Worm (Caenorhabditis elegans) whole organism, L4 larva: ENCODE measurements around the gene C24F3.2.

Experiments
- F26F4.8 ChIP-seq: fragments of 200-800 bp; sonication (Bioruptor generic); conservative IDR thresholded peaks from 2 replicates; pipeline ENCODE4 v1.3.6; 2022; ENCODE audit warnings: missing genetic modification characterization, missing compliant biosample characterization
- F37D6.2 ChIP-seq: sonication (generic microtip); optimal IDR thresholded peaks from 2 replicates; lab custom pipeline; 2016; ENCODE audit warnings: mild to moderate bottlenecking, missing genetic modification characterization, missing compliant biosample characterization
- F44E2.7 ChIP-seq: fragments of 200-800 bp; sonication (Bioruptor generic); IDR thresholded peaks from 2 replicates; pipeline ENCODE4 v2.1.2; 2022; ENCODE audit warnings: missing genetic modification characterization, missing compliant biosample characterization
- R02D3.7 ChIP-seq: fragments of 150-350 bp; sonication (generic microtip); optimal IDR thresholded peaks from 3 replicates; lab custom pipeline; 2014; ENCODE audit warnings: missing biosample characterization, missing genetic modification characterization
- T20F7.1 ChIP-seq: fragments of 200-800 bp; sonication (Bioruptor generic); optimal IDR thresholded peaks from 2 replicates; lab custom pipeline; 2018; ENCODE audit warnings: mild to moderate bottlenecking, missing genetic modification characterization, missing compliant biosample characterization
- Y105C5A.15 ChIP-seq: fragments of 200-800 bp; sonication (Bioruptor generic); IDR thresholded peaks from 2 replicates; pipeline ENCODE4 v1.3.6; 2022; ENCODE audit warnings: missing genetic modification characterization, missing compliant biosample characterization
- Y75B8A.6 ChIP-seq: fragments of 200-800 bp; sonication (Bioruptor generic); IDR thresholded peaks from 2 replicates; pipeline ENCODE4 v1.3.6; 2022; ENCODE audit warnings: missing genetic modification reagents, missing genetic modification characterization, missing compliant biosample characterization
- arid-1 ChIP-seq: fragments of 200-800 bp; sonication (Bioruptor generic); conservative IDR thresholded peaks from 2 replicates; pipeline ENCODE4 v1.3.6; 2022; ENCODE audit warnings: missing genetic modification reagents, missing genetic modification characterization, missing compliant biosample characterization
- ces-1 ChIP-seq: fragments of 150-350 bp; sonication (generic microtip); optimal IDR thresholded peaks from 4 replicates; lab custom pipeline; 2014; ENCODE audit warnings: missing biosample characterization, missing genetic modification reagents, missing genetic modification characterization
- cey-2 ChIP-seq: sonication (generic microtip); optimal IDR thresholded peaks from 3 replicates; lab custom pipeline; 2017; ENCODE audit warnings: missing genetic modification characterization, mild to moderate bottlenecking, missing compliant biosample characterization, antibody characterized with exemption, borderline replicate concordance; ENCODE audit not compliant: insufficient read depth
- daf-16 ChIP-seq, 3 experiments: sonication (generic microtip); optimal IDR thresholded peaks; 2 replicates each; lab custom pipeline; 2016 to 2017; ENCODE audit warnings: missing genetic modification characterization in 3 of 3, missing genetic modification reagents in 3 of 3, mild to moderate bottlenecking in 2 of 3, missing compliant biosample characterization in 2 of 3, missing biosample characterization in 1 of 3, moderate library complexity in 1 of 3
- daf-8 ChIP-seq: fragments of 200-800 bp; sonication (Bioruptor generic); IDR thresholded peaks from 2 replicates; pipeline ENCODE4 v1.3.6; 2022; ENCODE audit warnings: missing genetic modification characterization, missing compliant biosample characterization
- dmd-8 ChIP-seq: fragments of 200-800 bp; sonication (Bioruptor generic); IDR thresholded peaks from 2 replicates; pipeline ENCODE4 v1.3.6; 2022; ENCODE audit warnings: missing genetic modification characterization, missing compliant biosample characterization
- dmd-9 ChIP-seq: fragments of 200-800 bp; sonication (Bioruptor generic); IDR thresholded peaks from 2 replicates; pipeline ENCODE4 v1.3.6; 2022; ENCODE audit warnings: missing genetic modification reagents, missing genetic modification characterization, missing compliant biosample characterization
- dpl-1 ChIP-seq: fragments of 150-350 bp; optimal IDR thresholded peaks from 2 replicates; lab custom pipeline; 2014; ENCODE audit warnings: missing biosample characterization, missing genetic modification reagents, missing genetic modification characterization
- egl-27 ChIP-seq: sonication (generic microtip); optimal IDR thresholded peaks from 3 replicates; lab custom pipeline; 2017; ENCODE audit warnings: missing biosample characterization, missing genetic modification reagents, missing genetic modification characterization
- fos-1 ChIP-seq: fragments of 150-350 bp; optimal IDR thresholded peaks from 2 replicates; lab custom pipeline; 2014; ENCODE audit warnings: missing biosample characterization, missing genetic modification characterization
- gei-8 ChIP-seq: fragments of 200-800 bp; sonication (Bioruptor generic); optimal IDR thresholded peaks from 2 replicates; lab custom pipeline; 2018; ENCODE audit warnings: mild to moderate bottlenecking, missing genetic modification characterization, missing compliant biosample characterization
- hif-1 ChIP-seq, 2 experiments: sonication (generic microtip); optimal IDR thresholded peaks; 2 replicates each; lab custom pipeline; 2016 to 2017; ENCODE audit warnings: missing compliant biosample characterization in 2 of 2, missing genetic modification characterization in 2 of 2, missing genetic modification reagents in 2 of 2, missing genotype in 2 of 2, mild to moderate bottlenecking in 1 of 2
- hlh-30 ChIP-seq: sonication (generic microtip); optimal IDR thresholded peaks from 2 replicates; lab custom pipeline; 2017; ENCODE audit warnings: antibody characterized with exemption, mild to moderate bottlenecking, missing genetic modification characterization, missing compliant biosample characterization; ENCODE audit not compliant: insufficient read depth
- hmg-1.1 ChIP-seq: fragments of 200-800 bp; sonication (Bioruptor generic); IDR thresholded peaks from 2 replicates; pipeline ENCODE4 v1.3.6; 2022; ENCODE audit warnings: missing genetic modification reagents, missing genetic modification characterization, missing compliant biosample characterization
- lim-7 ChIP-seq: fragments of 200-800 bp; sonication (Bioruptor generic); IDR thresholded peaks from 2 replicates; pipeline ENCODE4 v1.3.6; 2022; ENCODE audit warnings: missing genetic modification characterization, missing compliant biosample characterization
- lin-29 ChIP-seq: fragments of 200-800 bp; sonication (Bioruptor generic); IDR thresholded peaks from 2 replicates; pipeline ENCODE4 v1.3.6; 2022; ENCODE audit warnings: missing genetic modification reagents, missing genetic modification characterization, missing compliant biosample characterization
- lin-38 ChIP-seq: fragments of 200-800 bp; sonication (Bioruptor generic); IDR thresholded peaks from 2 replicates; pipeline ENCODE4 v1.3.6; 2022; ENCODE audit warnings: missing genetic modification reagents, missing genetic modification characterization, missing compliant biosample characterization
- lsy-2 ChIP-seq, 2 experiments: fragments of 150-350 bp in 1 of 2; sonication (generic microtip) in 1 of 2; optimal IDR thresholded peaks; 2 replicates each; lab custom pipeline; 2014 to 2017; ENCODE audit warnings: missing biosample characterization in 2 of 2, missing genetic modification characterization in 2 of 2
- madf-5 ChIP-seq, 2 experiments: fragments of 200-800 bp; sonication (Bioruptor generic); IDR thresholded peaks; 2 replicates each; pipeline ENCODE4 v1.3.6; 2022; ENCODE audit warnings: missing compliant biosample characterization in 2 of 2, missing genetic modification characterization in 2 of 2
- madf-9 ChIP-seq: fragments of 200-800 bp; sonication (Bioruptor generic); conservative IDR thresholded peaks from 2 replicates; pipeline ENCODE4 v1.3.6; 2022; ENCODE audit warnings: missing genetic modification reagents, missing genetic modification characterization, missing compliant biosample characterization
- mdt-29 ChIP-seq: fragments of 200-800 bp; sonication (Bioruptor generic); IDR thresholded peaks from 2 replicates; pipeline ENCODE4 v1.3.6; 2022; ENCODE audit warnings: missing genetic modification reagents, missing genetic modification characterization, missing compliant biosample characterization
- mes-2 ChIP-seq: sonication (generic microtip); optimal IDR thresholded peaks from 2 replicates; lab custom pipeline; 2016; ENCODE audit warnings: missing genotype, mild to moderate bottlenecking, missing genetic modification characterization, missing compliant biosample characterization; ENCODE audit not compliant: poor library complexity, severe bottlenecking
- mxl-3 ChIP-seq: fragments of 200-800 bp; sonication (Bioruptor generic); optimal IDR thresholded peaks from 2 replicates; lab custom pipeline; 2018; ENCODE audit warnings: mild to moderate bottlenecking, missing genetic modification characterization, missing compliant biosample characterization
- nhr-10 ChIP-seq: fragments of 150-350 bp; optimal IDR thresholded peaks from 2 replicates; lab custom pipeline; 2014; ENCODE audit warnings: missing biosample characterization, missing genetic modification characterization
- nhr-102 ChIP-seq: sonication (generic microtip); optimal IDR thresholded peaks from 2 replicates; lab custom pipeline; 2016; ENCODE audit warnings: mild to moderate bottlenecking, missing genetic modification characterization, moderate library complexity, missing compliant biosample characterization
- nhr-11 ChIP-seq: fragments of 150-350 bp; optimal IDR thresholded peaks from 2 replicates; lab custom pipeline; 2014; ENCODE audit warnings: missing biosample characterization, missing genetic modification characterization
- nhr-237 ChIP-seq: sonication (generic microtip); optimal IDR thresholded peaks from 2 replicates; lab custom pipeline; 2017; ENCODE audit warnings: missing biosample characterization, missing genetic modification characterization
- nhr-28 ChIP-seq: fragments of 150-350 bp; optimal IDR thresholded peaks from 2 replicates; lab custom pipeline; 2014; ENCODE audit warnings: missing biosample characterization, missing genetic modification characterization
- nhr-6 ChIP-seq: fragments of 150-350 bp; optimal IDR thresholded peaks from 2 replicates; lab custom pipeline; 2014; ENCODE audit warnings: missing biosample characterization, missing genetic modification characterization
- pqm-1 ChIP-seq: sonication (generic microtip); optimal IDR thresholded peaks from 2 replicates; lab custom pipeline; 2017; ENCODE audit warnings: missing biosample characterization, missing genetic modification characterization
- rbr-2 ChIP-seq: sonication (generic microtip); optimal IDR thresholded peaks from 2 replicates; lab custom pipeline; 2016; ENCODE audit warnings: missing genotype, missing genetic modification characterization, missing compliant biosample characterization
- sdz-12 ChIP-seq: fragments of 200-800 bp; sonication (Bioruptor generic); optimal IDR thresholded peaks from 2 replicates; lab custom pipeline; 2018; ENCODE audit warnings: mild to moderate bottlenecking, missing genetic modification characterization, missing compliant biosample characterization
- skn-1 ChIP-seq: fragments of 150-350 bp; optimal IDR thresholded peaks from 2 replicates; lab custom pipeline; 2014; ENCODE audit warnings: missing biosample characterization, missing genetic modification characterization
- spr-3 ChIP-seq: fragments of 200-800 bp; sonication (Bioruptor generic); optimal IDR thresholded peaks from 2 replicates; lab custom pipeline; 2018; ENCODE audit warnings: mild to moderate bottlenecking, missing genetic modification characterization, missing compliant biosample characterization
- tra-1 ChIP-seq: fragments of 200-800 bp; sonication (Bioruptor generic); IDR thresholded peaks from 2 replicates; pipeline ENCODE4 v1.3.6; 2022; ENCODE audit warnings: missing genetic modification reagents, missing genetic modification characterization, missing compliant biosample characterization
- unc-130 ChIP-seq: sonication (generic microtip); optimal IDR thresholded peaks from 2 replicates; lab custom pipeline; 2016; ENCODE audit warnings: missing genetic modification reagents, missing genetic modification characterization, missing compliant biosample characterization
- unc-62 ChIP-seq, 3 experiments: fragments of 150-350 bp in 1 of 3; sonication (generic microtip); optimal IDR thresholded peaks in 2 of 3; peaks in 1 of 3; 1 replicate in 1 of 3; 2 replicates in 2 of 3; lab custom pipeline; 2014 to 2017; ENCODE audit warnings: missing biosample characterization in 3 of 3, missing genetic modification characterization in 3 of 3, missing genetic modification reagents in 3 of 3, missing genotype in 1 of 3
- zag-1 ChIP-seq: fragments of 150-350 bp; optimal IDR thresholded peaks from 2 replicates; lab custom pipeline; 2014; ENCODE audit warnings: missing biosample characterization, missing genetic modification characterization
- zfp-2 ChIP-seq: sonication (generic microtip); optimal IDR thresholded peaks from 2 replicates; lab custom pipeline; 2016; ENCODE audit warnings: mild to moderate bottlenecking, missing genetic modification characterization, missing compliant biosample characterization
- zip-11 ChIP-seq: fragments of 200-800 bp; sonication (Bioruptor generic); IDR thresholded peaks from 2 replicates; pipeline ENCODE4 v1.3.6; 2022; ENCODE audit warnings: missing genetic modification characterization, missing compliant biosample characterization
- ztf-11 ChIP-seq: fragments of 150-350 bp; optimal IDR thresholded peaks from 2 replicates; lab custom pipeline; 2014; ENCODE audit warnings: missing biosample characterization, missing genetic modification characterization

C24F3.2 gene

DNA sequence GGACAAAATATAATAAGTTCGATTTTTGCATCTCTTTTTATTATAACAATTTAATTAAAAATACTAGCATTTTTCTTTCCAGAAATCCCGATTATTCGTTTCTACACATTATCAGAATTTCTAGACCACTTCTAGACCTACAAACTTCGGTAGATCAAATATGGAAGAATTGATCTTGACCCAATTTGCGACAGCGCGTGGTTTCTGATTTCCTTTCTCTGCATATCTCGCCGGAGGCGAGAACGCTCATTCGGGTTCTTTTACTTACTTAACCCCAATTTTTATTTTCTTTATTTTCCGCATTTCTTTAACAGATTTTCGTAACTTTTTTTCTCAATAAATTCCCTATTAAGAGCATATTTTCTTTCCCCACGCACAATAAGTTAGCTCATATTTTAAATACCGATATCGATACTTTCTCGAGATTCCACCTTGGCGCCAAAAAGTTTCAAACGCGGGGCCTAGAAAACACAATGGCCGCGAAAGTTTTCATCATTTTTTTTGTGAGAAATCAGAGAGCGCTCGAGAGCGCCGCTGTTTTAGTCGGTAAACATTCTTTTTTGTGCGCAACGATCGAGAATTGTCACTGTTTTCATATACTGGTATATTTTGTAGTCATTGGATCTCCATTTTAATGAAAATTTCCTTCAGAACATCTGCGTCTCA is 20.3 kb downstream of the C24F3.2 start:
- TF ChIP-seq nhr-28 (tag; lab: Kevin White, UChicago), result peak; percentile 53
- TF ChIP-seq fos-1 (tag; lab: Kevin White, UChicago), result no peak
- TF ChIP-seq madf-9 (GFP tag; lab: Robert Waterston, UW), result 0 out of 2 replicates have a peak, but pooled peaks have one; percentile 21
- no peak for TF ChIP-seq cey-2
- TF ChIP-seq unc-130 (GFP tag; lab: Kevin White, UChicago), result peak; percentile 32
- no peak for TF ChIP-seq ces-1 (GFP tag; lab: Kevin White, UChicago)
- TF ChIP-seq gei-8 (GFP tag; lab: Kevin White, UChicago), result no peak
- no peak for TF ChIP-seq daf-8 (GFP tag; lab: Robert Waterston, UW)
- TF ChIP-seq nhr-10 (tag; lab: Kevin White, UChicago), result no peak
- TF ChIP-seq mes-2 (tag; lab: Kevin White, UChicago), result peak; percentile 83
- 0 out of 2 replicates have a peak, but pooled peaks have one; percentile 5 for TF ChIP-seq hmg-1.1 (GFP tag; lab: Robert Waterston, UW)
- TF ChIP-seq dmd-8 (GFP tag; lab: Robert Waterston, UW), result no peak
- peak; percentile 71 for TF ChIP-seq dpl-1 (GFP tag; lab: Kevin White, UChicago)
- peak; percentile 6 for TF ChIP-seq nhr-6 (tag; lab: Kevin White, UChicago)
- TF ChIP-seq spr-3, result no peak
- no peak for TF ChIP-seq F44E2.7 (GFP tag; lab: Robert Waterston, UW)
- TF ChIP-seq pqm-1 (tag; lab: Kevin White, UChicago), result no peak
- no peak for TF ChIP-seq nhr-237 (tag; lab: Kevin White, UChicago)

ce11 chrIV:10243276-10243675 is 20.9 kb downstream of the C24F3.2 start, which contains the start of gene tkt-1:
Gene tkt-1 (plus strand): TSS chrIV:10243612.
- TF ChIP-seq zag-1 (tag; lab: Kevin White, UChicago) (no peak), ztf-11 (tag; lab: Kevin White, UChicago) (no peak), zfp-2 (tag; lab: Kevin White, UChicago) (no peak), unc-130 (GFP tag; lab: Kevin White, UChicago) (no peak), Y105C5A.15 (GFP tag; lab: Robert Waterston, UW) (no peak), lsy-2 (tag; optimal IDR thresholded peaks at IDR 0.05; lab: Kevin White, UChicago) (peak in 1 of 2 experiments; percentile 9), dmd-9 (GFP tag; lab: Robert Waterston, UW) (no peak), hif-1 (tag; optimal IDR thresholded peaks at IDR 0.05; lab: Kevin White, UChicago) (no peak), T20F7.1 (GFP tag; lab: Kevin White, UChicago) (peak; percentile 14), nhr-102 (tag; lab: Kevin White, UChicago) (no peak), hlh-30 (peak; percentile 21), tra-1 (GFP tag; lab: Robert Waterston, UW) (0 out of 2 replicates have a peak, but pooled peaks have one; percentile 18), egl-27 (no peak), lim-7 (GFP tag; lab: Robert Waterston, UW) (no peak), lin-38 (peak; percentile 23), F37D6.2 (tag; lab: Kevin White, UChicago) (no peak), rbr-2 (tag; lab: Kevin White, UChicago) (no peak), sdz-12 (GFP tag; lab: Kevin White, UChicago) (no peak), F26F4.8 (GFP tag; lab: Robert Waterston, UW) (no peak), skn-1 (tag; lab: Kevin White, UChicago) (no peak), daf-16 (GFP tag; optimal IDR thresholded peaks at IDR 0.05; lab: Kevin White, UChicago) (no peak), daf-16 (tag; optimal IDR thresholded peaks at IDR 0.05; lab: Kevin White, UChicago) (peak; percentile 94), R02D3.7 (tag; lab: Kevin White, UChicago) (no peak), zip-11 (GFP tag; lab: Robert Waterston, UW) (no peak), lin-29 (GFP tag; lab: Robert Waterston, UW) (no peak), mdt-29 (no peak), nhr-11 (tag; lab: Kevin White, UChicago) (no peak), Y75B8A.6 (GFP tag; lab: Robert Waterston, UW) (0 out of 2 replicates have a peak, but pooled peaks have one; percentile 41), gei-8 (GFP tag; lab: Kevin White, UChicago) (no peak), arid-1 (no peak), nhr-237 (tag; lab: Kevin White, UChicago) (no peak), madf-5 (GFP tag; IDR thresholded peaks at IDR 0.05; lab: Robert Waterston, UW) (no peak), unc-62 (GFP tag; optimal IDR thresholded peaks at IDR 0.05 in 1 of 2; lab: Kevin White, UChicago) (no peak), unc-62 (tag; optimal IDR thresholded peaks at IDR 0.05; lab: Kevin White, UChicago) (no peak), mxl-3 (GFP tag; lab: Kevin White, UChicago) (no peak)
